Fruit fly (Drosophila melanogaster) whole organism, embryonic: Measurements from ENCODE around the gene svr.

Source experiments
- Atf6 ChIP-seq: fragments of 200-800 bp; sonication (Bioruptor generic); IDR thresholded peaks from 2 replicates; pipeline ENCODE4 v1.3.6; 2022; ENCODE audit warnings: missing biosample characterization, missing genetic modification characterization
- Awh ChIP-seq: fragments of 200-800 bp; sonication (Bioruptor generic); IDR thresholded peaks from 2 replicates; pipeline ENCODE4, ENCODE4 v1.3.6; 2022; ENCODE audit warnings: missing biosample characterization, missing genetic modification characterization
- CG1024 ChIP-seq: fragments of 200-800 bp; sonication (Bioruptor generic); IDR thresholded peaks from 2 replicates; pipeline ENCODE4 v1.3.6; 2022; ENCODE audit warnings: missing biosample characterization, missing genetic modification characterization
- CG10267 ChIP-seq: fragments of 200-800 bp; sonication (Bioruptor generic); optimal IDR thresholded peaks from 2 replicates; lab custom pipeline; 2018; ENCODE audit warnings: missing biosample characterization, mild to moderate bottlenecking, missing genetic modification characterization, moderate library complexity
- CG10543 ChIP-seq: fragments of 200-800 bp; sonication (Bioruptor generic); optimal IDR thresholded peaks from 3 replicates; lab custom pipeline; 2017; ENCODE audit warnings: missing biosample characterization, mild to moderate bottlenecking, missing genetic modification characterization, moderate library complexity
- CG10654 ChIP-seq: fragments of 200-800 bp; sonication (Bioruptor generic); optimal IDR thresholded peaks from 2 replicates; lab custom pipeline; 2016; ENCODE audit warnings: missing biosample characterization, missing genetic modification characterization
- CG11696 ChIP-seq: fragments of 200-800 bp; sonication (Bioruptor generic); IDR thresholded peaks from 2 replicates; pipeline ENCODE4 v1.3.6; 2022; ENCODE audit warnings: missing biosample characterization, missing genetic modification characterization
- CG12071 ChIP-seq: fragments of 200-800 bp; sonication (Bioruptor generic); optimal IDR thresholded peaks from 3 replicates; lab custom pipeline; 2018; ENCODE audit warnings: missing biosample characterization, mild to moderate bottlenecking, missing genetic modification characterization
- CG13894 ChIP-seq: fragments of 200-800 bp; sonication (Bioruptor generic); optimal IDR thresholded peaks from 3 replicates; lab custom pipeline; 2018; ENCODE audit warnings: missing biosample characterization, mild to moderate bottlenecking, missing genetic modification characterization, moderate library complexity
- CG17385 ChIP-seq: fragments of 200-800 bp; sonication (Bioruptor generic); optimal IDR thresholded peaks from 3 replicates; lab custom pipeline; 2018; ENCODE audit warnings: missing biosample characterization, mild to moderate bottlenecking, missing genetic modification characterization
- CG17912 ChIP-seq: fragments of 200-800 bp; sonication (Bioruptor generic); optimal IDR thresholded peaks from 2 replicates; lab custom pipeline; 2018; ENCODE audit warnings: missing biosample characterization, mild to moderate bottlenecking, missing genetic modification characterization
- CG2129 ChIP-seq: fragments of 200-800 bp; sonication (Bioruptor generic); IDR thresholded peaks from 2 replicates; pipeline ENCODE4 v1.3.6; 2022; ENCODE audit warnings: missing biosample characterization, missing genetic modification characterization; ENCODE audit not compliant: partially characterized antibody
- CG2712 ChIP-seq: fragments of 200-800 bp; optimal IDR thresholded peaks from 3 replicates; lab custom pipeline; 2019; ENCODE audit warnings: missing biosample characterization, mild to moderate bottlenecking, missing genetic modification characterization, moderate library complexity
- CG2889 ChIP-seq: fragments of 200-800 bp; sonication (Bioruptor generic); IDR thresholded peaks from 3 replicates; pipeline ENCODE4 v1.3.6; 2022; ENCODE audit warnings: missing biosample characterization, missing genetic modification characterization
- CG30020 ChIP-seq: fragments of 200-800 bp; optimal IDR thresholded peaks from 2 replicates; lab custom pipeline; 2019; ENCODE audit warnings: missing biosample characterization, mild to moderate bottlenecking, missing genetic modification characterization, moderate library complexity
- CG31224 ChIP-seq: fragments of 200-800 bp; sonication (Bioruptor generic); IDR thresholded peaks from 2 replicates; pipeline ENCODE4 v1.3.6; 2022; ENCODE audit warnings: missing biosample characterization, missing genetic modification characterization
- CG5180 ChIP-seq: fragments of 200-800 bp; sonication (Bioruptor generic); optimal IDR thresholded peaks from 3 replicates; lab custom pipeline; 2017; ENCODE audit warnings: missing biosample characterization, missing genetic modification characterization, mild to moderate bottlenecking, moderate library complexity, missing genetic modification reagents
- CG5245 ChIP-seq: fragments of 200-800 bp; sonication (Bioruptor generic); optimal IDR thresholded peaks from 3 replicates; lab custom pipeline; 2016; ENCODE audit warnings: missing biosample characterization, missing genetic modification characterization
- CG6254 ChIP-seq: fragments of 200-800 bp; sonication (Bioruptor generic); optimal IDR thresholded peaks from 3 replicates; lab custom pipeline; 2017; ENCODE audit warnings: mild to moderate bottlenecking, missing biosample characterization, missing genetic modification reagents, missing genetic modification characterization
- CG8290 ChIP-seq, 3 experiments: fragments of 200-800 bp; sonication (Bioruptor generic); optimal IDR thresholded peaks; 2 replicates each; lab custom pipeline; 2016 to 2019; ENCODE audit warnings: missing biosample characterization in 3 of 3, missing genetic modification characterization in 3 of 3, mild to moderate bottlenecking in 2 of 3, moderate library complexity in 1 of 3
- CTCF ChIP-seq: fragments of 200-800 bp; sonication (Bioruptor generic); optimal IDR thresholded peaks from 2 replicates; lab custom pipeline; 2017; ENCODE audit warnings: missing biosample characterization, mild to moderate bottlenecking, missing genetic modification characterization, moderate library complexity
- Deaf1 ChIP-seq: fragments of 200-800 bp; optimal IDR thresholded peaks from 3 replicates; lab custom pipeline; 2019; ENCODE audit warnings: missing biosample characterization, mild to moderate bottlenecking, missing genetic modification characterization, moderate library complexity
- Dll ChIP-seq: fragments of 200-800 bp; sonication (Bioruptor generic); IDR thresholded peaks from 4 replicates; pipeline ENCODE4 v1.3.6; 2022; ENCODE audit warnings: missing biosample characterization, missing genetic modification characterization; ENCODE audit not compliant: partially characterized antibody
- Eip74EF ChIP-seq, 2 experiments: fragments of 200-800 bp in 1 of 2; fragments of >200 bp in 1 of 2; sonication (Bioruptor generic) in 1 of 2; optimal IDR thresholded peaks; 2 replicates each; lab custom pipeline; 2017 to 2019; ENCODE audit warnings: missing biosample characterization in 2 of 2, missing genetic modification characterization in 2 of 2, mild to moderate bottlenecking in 1 of 2, moderate library complexity in 1 of 2
- Fer1 ChIP-seq: fragments of 200-800 bp; sonication (Bioruptor generic); optimal IDR thresholded peaks from 2 replicates; lab custom pipeline; 2017; ENCODE audit warnings: missing biosample characterization, mild to moderate bottlenecking, missing genetic modification characterization
- H15 ChIP-seq: fragments of 200-800 bp; sonication (Bioruptor generic); IDR thresholded peaks from 3 replicates; pipeline ENCODE4 v1.3.6; 2022; ENCODE audit warnings: missing biosample characterization, missing genetic modification characterization
- HmgZ ChIP-seq: fragments of 200-800 bp; sonication (Bioruptor generic); optimal IDR thresholded peaks from 2 replicates; lab custom pipeline; 2018; ENCODE audit warnings: missing biosample characterization, mild to moderate bottlenecking, missing genetic modification characterization
- MESR4 ChIP-seq: fragments of 200-800 bp; sonication (Bioruptor generic); optimal IDR thresholded peaks from 2 replicates; lab custom pipeline; 2018; ENCODE audit warnings: missing biosample characterization, mild to moderate bottlenecking, missing genetic modification characterization, moderate library complexity
- Med ChIP-seq: fragments of 200-800 bp; sonication (Bioruptor generic); peaks from one replicate; lab custom pipeline; 2016; ENCODE audit warnings: missing biosample characterization, missing genetic modification characterization, mild to moderate bottlenecking, inconsistent platforms, moderate library complexity
- Mrtf ChIP-seq: fragments of 200-800 bp; sonication (Bioruptor generic); IDR thresholded peaks from 3 replicates; pipeline ENCODE4 v1.3.6; 2022; ENCODE audit warnings: missing biosample characterization, missing genetic modification characterization
- Oli ChIP-seq: fragments of 200-800 bp; sonication (Bioruptor generic); optimal IDR thresholded peaks from 2 replicates; lab custom pipeline; 2018; ENCODE audit warnings: missing biosample characterization, mild to moderate bottlenecking, missing genetic modification characterization, moderate library complexity
- Scr ChIP-seq: fragments of 200-800 bp; sonication (Bioruptor generic); IDR thresholded peaks from 2 replicates; pipeline ENCODE4 v1.3.6; 2022; ENCODE audit warnings: missing biosample characterization, missing genetic modification characterization; ENCODE audit not compliant: partially characterized antibody
- Tbp ChIP-seq: fragments of >200 bp; optimal IDR thresholded peaks from 2 replicates; lab custom pipeline; 2018; ENCODE audit warnings: missing biosample characterization, missing genetic modification characterization
- bigmax ChIP-seq: fragments of 200-800 bp; sonication (Bioruptor generic); optimal IDR thresholded peaks from 2 replicates; lab custom pipeline; 2018; ENCODE audit warnings: missing biosample characterization, mild to moderate bottlenecking, missing genetic modification characterization
- cg ChIP-seq: fragments of 200-800 bp; sonication (Bioruptor generic); optimal IDR thresholded peaks from 3 replicates; lab custom pipeline; 2019; ENCODE audit warnings: missing biosample characterization, mild to moderate bottlenecking, missing genetic modification characterization, moderate library complexity
- croc ChIP-seq: fragments of 200-800 bp; sonication (Bioruptor generic); conservative IDR thresholded peaks from 3 replicates; pipeline ENCODE4 v1.3.6; 2022; ENCODE audit warnings: missing biosample characterization, missing genetic modification characterization
- dmrt11E ChIP-seq: fragments of 200-800 bp; sonication (Bioruptor generic); optimal IDR thresholded peaks from 3 replicates; lab custom pipeline; 2018; ENCODE audit warnings: missing biosample characterization, mild to moderate bottlenecking, missing genetic modification characterization, moderate library complexity
- fru ChIP-seq: fragments of >200 bp; optimal IDR thresholded peaks from 2 replicates; lab custom pipeline; 2017
- grn ChIP-seq: fragments of 200-800 bp; sonication (Bioruptor generic); optimal IDR thresholded peaks from 3 replicates; lab custom pipeline; 2017; ENCODE audit warnings: missing biosample characterization, missing genetic modification characterization
- gsb ChIP-seq: fragments of 200-800 bp; sonication (Bioruptor generic); IDR thresholded peaks from 2 replicates; pipeline ENCODE4 v1.3.6; 2022; ENCODE audit warnings: missing biosample characterization, missing genetic modification characterization
- gsb-n ChIP-seq: fragments of 200-800 bp; sonication (Bioruptor generic); optimal IDR thresholded peaks from 3 replicates; lab custom pipeline; 2018; ENCODE audit warnings: missing biosample characterization, mild to moderate bottlenecking, missing genetic modification characterization
- mirr ChIP-seq: fragments of 200-800 bp; sonication (Bioruptor generic); optimal IDR thresholded peaks from 3 replicates; lab custom pipeline; 2018; ENCODE audit warnings: missing biosample characterization, mild to moderate bottlenecking, missing genetic modification characterization
- nmo ChIP-seq: fragments of 200-800 bp; sonication (Bioruptor generic); optimal IDR thresholded peaks from 2 replicates; lab custom pipeline; 2018; ENCODE audit warnings: missing biosample characterization, mild to moderate bottlenecking, missing genetic modification characterization, moderate library complexity
- onecut ChIP-seq: fragments of 200-800 bp; sonication (Bioruptor generic); IDR thresholded peaks from 2 replicates; pipeline ENCODE4 v1.3.6; 2022; ENCODE audit warnings: missing biosample characterization, missing genetic modification characterization
- phol ChIP-seq: fragments of 200-800 bp; sonication (Bioruptor generic); optimal IDR thresholded peaks from 3 replicates; lab custom pipeline; 2018; ENCODE audit warnings: missing biosample characterization, mild to moderate bottlenecking, missing genetic modification characterization, moderate library complexity
- row ChIP-seq: fragments of 200-800 bp; sonication (Bioruptor generic); IDR thresholded peaks from 3 replicates; pipeline ENCODE4 v1.3.6; 2022; ENCODE audit warnings: missing biosample characterization, missing genetic modification characterization
- slou ChIP-seq: fragments of 200-800 bp; sonication (Bioruptor generic); optimal IDR thresholded peaks from 3 replicates; lab custom pipeline; 2016; ENCODE audit warnings: missing biosample characterization, missing genetic modification characterization
- ssp ChIP-seq: fragments of 200-800 bp; sonication (Bioruptor generic); IDR thresholded peaks from 2 replicates; pipeline ENCODE4 v1.3.6; 2022; ENCODE audit warnings: missing biosample characterization, missing genetic modification characterization
- stwl ChIP-seq: fragments of 200-800 bp; sonication (Bioruptor generic); optimal IDR thresholded peaks from 3 replicates; lab custom pipeline; 2018; ENCODE audit warnings: missing biosample characterization, mild to moderate bottlenecking, missing genetic modification characterization, moderate library complexity
- tna ChIP-seq: fragments of 200-800 bp; sonication (Bioruptor generic); IDR thresholded peaks from 2 replicates; pipeline ENCODE4 v1.3.6; 2022; ENCODE audit warnings: missing biosample characterization, missing genetic modification characterization; ENCODE audit not compliant: partially characterized antibody
- zen ChIP-seq: fragments of 200-800 bp; sonication (Bioruptor generic); optimal IDR thresholded peaks from 3 replicates; lab custom pipeline; 2018; ENCODE audit warnings: missing biosample characterization, mild to moderate bottlenecking, missing genetic modification characterization, moderate library complexity

svr gene

dm6 chrX:521683-522082 is 25.4 kb downstream of the svr start (continued):
- TF ChIP-seq ssp (GFP tag; lab: Robert Waterston, UW) = no peak
- TF ChIP-seq CG2712 (tag; lab: Kevin White, UChicago) = no peak
- no peak for TF ChIP-seq slou (GFP tag; lab: Kevin White, UChicago)
- TF ChIP-seq CG2129 = peak; percentile 28; the same call in 1 of the 2 replicates
- TF ChIP-seq croc (GFP tag; lab: Robert Waterston, UW) = no peak
- TF ChIP-seq CG10654 (GFP tag; lab: Kevin White, UChicago) = no peak
- TF ChIP-seq CG10543 (GFP tag; lab: Kevin White, UChicago) = peak; percentile 11
- no peak for TF ChIP-seq gsb (GFP tag; lab: Robert Waterston, UW)
- TF ChIP-seq CG10267 (tag; lab: Kevin White, UChicago) = no peak
- TF ChIP-seq CG5245 (GFP tag; lab: Kevin White, UChicago) = no peak
- no peak for TF ChIP-seq CG2889
- no peak for TF ChIP-seq fru (lab: Kevin White, UChicago)
- TF ChIP-seq tna (GFP tag; lab: Robert Waterston, UW) = peak; percentile 36; the same call in 1 of the 2 replicates
- TF ChIP-seq Med (GFP tag; lab: Kevin White, UChicago) = peak; percentile 61
- no peak for TF ChIP-seq Eip74EF (GFP tag; optimal IDR thresholded peaks at IDR 0.05; lab: Kevin White, UChicago)
- no peak for TF ChIP-seq row (GFP tag; lab: Robert Waterston, UW)
- no peak for TF ChIP-seq CG31224 (GFP tag; lab: Robert Waterston, UW)
- TF ChIP-seq cg (GFP tag; lab: Kevin White, UChicago) = peak; percentile 12
- TF ChIP-seq CG1024 (GFP tag; lab: Robert Waterston, UW) = no peak
- TF ChIP-seq CG13894 (tag; lab: Kevin White, UChicago) = peak; percentile 2
- no peak for TF ChIP-seq mirr
- TF ChIP-seq HmgZ (tag; lab: Kevin White, UChicago) = no peak
- no peak for TF ChIP-seq CG11696 (GFP tag; lab: Robert Waterston, UW)
- peak; percentile 7 for TF ChIP-seq CG12071 (GFP tag; lab: Kevin White, UChicago)
- TF ChIP-seq Atf6 = no peak
- no peak for TF ChIP-seq CTCF (GFP tag; lab: Kevin White, UChicago)
- peak; percentile 35 for TF ChIP-seq CG17912 (GFP tag; lab: Kevin White, UChicago)
- no peak for TF ChIP-seq Fer1 (GFP tag; lab: Kevin White, UChicago)
- no peak for TF ChIP-seq Tbp
- no peak for TF ChIP-seq zen (tag; lab: Kevin White, UChicago)
- no peak for TF ChIP-seq dmrt11E (tag; lab: Kevin White, UChicago)
- TF ChIP-seq CG8290 (GFP tag; optimal IDR thresholded peaks at IDR 0.05; lab: Kevin White, UChicago) = no peak
- TF ChIP-seq CG8290 (tag; optimal IDR thresholded peaks at IDR 0.05; lab: Kevin White, UChicago) = peak in 1 of 2 experiments; percentile 14
- TF ChIP-seq CG30020 (tag; lab: Kevin White, UChicago) = no peak
- peak; percentile 52 for TF ChIP-seq Scr
- no peak for TF ChIP-seq nmo (GFP tag; lab: Kevin White, UChicago)
- TF ChIP-seq grn = peak; percentile 44
- TF ChIP-seq Dll (GFP tag; lab: Robert Waterston, UW) = peak; percentile 37; the same call in 1 of the 4 replicates
- peak; percentile 14 for TF ChIP-seq Deaf1
- TF ChIP-seq onecut (GFP tag; lab: Robert Waterston, UW) = peak; percentile 97
- TF ChIP-seq CG17385 (GFP tag; lab: Kevin White, UChicago) = peak; percentile 18
- TF ChIP-seq H15 = no peak
- no peak for TF ChIP-seq Oli
- TF ChIP-seq phol (tag; lab: Kevin White, UChicago) = no peak
- no peak for TF ChIP-seq Awh
- no peak for TF ChIP-seq Mrtf (GFP tag; lab: Robert Waterston, UW)
- peak; percentile 9 for TF ChIP-seq CG6254 (GFP tag; lab: Kevin White, UChicago)
- TF ChIP-seq MESR4 (GFP tag; lab: Kevin White, UChicago) = no peak
- TF ChIP-seq CG5180 = peak; percentile 14
- peak; percentile 14 for TF ChIP-seq stwl
- no peak for TF ChIP-seq bigmax (GFP tag; lab: Kevin White, UChicago)
- TF ChIP-seq gsb-n (tag; lab: Kevin White, UChicago) = no peak
